Fruit fly (Drosophila melanogaster) Kc167 (cell line): ENCODE results near the gene CG32369.

ENCODE experiments used
- Myc ChIP-seq: fragments of >200 bp; optimal IDR thresholded peaks from 2 replicates; lab custom pipeline; 2017; ENCODE audit warnings: missing external identifiers
- Sin3A ChIP-seq: fragments of >200 bp; optimal IDR thresholded peaks from 2 replicates; lab custom pipeline; 2018; ENCODE audit warnings: missing external identifiers
- h ChIP-seq: fragments of >200 bp; optimal IDR thresholded peaks from 3 replicates; lab custom pipeline; 2018; ENCODE audit warnings: missing external identifiers
- insv ChIP-seq: fragments of >200 bp; optimal IDR thresholded peaks from 3 replicates; lab custom pipeline; 2018; ENCODE audit warnings: missing external identifiers
- psq ChIP-seq: fragments of >200 bp; optimal IDR thresholded peaks from 2 replicates; lab custom pipeline; 2017; ENCODE audit warnings: missing external identifiers
- ttk ChIP-seq: sonication (Bioruptor generic); optimal IDR thresholded peaks from 2 replicates; lab custom pipeline; 2017; ENCODE audit warnings: missing external identifiers

Gene CG32369

dm6 chr3L:7792249-7792648 is 17.4 kb downstream of the CG32369 start:
- TF ChIP-seq h (no peak), psq (lab: Kevin White, UChicago) (no peak), insv (no peak), Myc (lab: Kevin White, UChicago) (no peak), Sin3A (lab: Kevin White, UChicago) (no peak), ttk (lab: Kevin White, UChicago) (no peak)

dm6 chr3L:7790224-7790623 is 19.4 kb downstream of the CG32369 start:
- TF ChIP-seq psq (lab: Kevin White, UChicago), result no peak

- TF ChIP-seq Myc (lab: Kevin White, UChicago) (no peak), h (no peak), Sin3A (lab: Kevin White, UChicago) (no peak), insv (no peak), ttk (lab: Kevin White, UChicago) (no peak), psq (lab: Kevin White, UChicago) (no peak)
Measured at dm6 chr3L:7787788-7788406, 21.7 kb downstream of the CG32369 start.

- no peak for TF ChIP-seq Myc (lab: Kevin White, UChicago)
- no peak for TF ChIP-seq ttk (lab: Kevin White, UChicago)
- TF ChIP-seq Sin3A (lab: Kevin White, UChicago), result no peak
- TF ChIP-seq h, result no peak
Measured at dm6 chr3L:7786989-7787388, 22.6 kb downstream of the CG32369 start.

dm6 chr3L:7786263-7786662 is 23.4 kb downstream of the CG32369 start:
- TF ChIP-seq insv, result no peak
- TF ChIP-seq h, result no peak
- TF ChIP-seq Sin3A (lab: Kevin White, UChicago), result no peak
- TF ChIP-seq ttk (lab: Kevin White, UChicago), result no peak
- TF ChIP-seq psq (lab: Kevin White, UChicago), result no peak
- TF ChIP-seq Myc (lab: Kevin White, UChicago), result no peak

dm6 chr3L:7783383-7783782 is 26.2 kb downstream of the CG32369 start:
- TF ChIP-seq ttk (lab: Kevin White, UChicago) (no peak), psq (lab: Kevin White, UChicago) (no peak), Sin3A (lab: Kevin White, UChicago) (no peak), h (no peak), insv (no peak), Myc (lab: Kevin White, UChicago) (no peak)

dm6 chr3L:7782051-7782682 is 27.5 kb downstream of the CG32369 start:
- TF ChIP-seq psq (lab: Kevin White, UChicago) (no peak), Myc (lab: Kevin White, UChicago) (no peak), insv (no peak), Sin3A (lab: Kevin White, UChicago) (no peak), ttk (lab: Kevin White, UChicago) (no peak), h (no peak)

dm6 chr3L:7781353-7782050 is 28.1 kb downstream of the CG32369 start:
- TF ChIP-seq h, result no peak
- no peak for TF ChIP-seq insv
- TF ChIP-seq Sin3A (lab: Kevin White, UChicago), result no peak
- no peak for TF ChIP-seq psq (lab: Kevin White, UChicago)
- no peak for TF ChIP-seq Myc (lab: Kevin White, UChicago)
- no peak for TF ChIP-seq ttk (lab: Kevin White, UChicago)

dm6 chr3L:7775365-7775905 is 34.2 kb downstream of the CG32369 start, which contains the start of gene Clk:
Gene Clk (minus strand): TSS chr3L:7775603.
- TF ChIP-seq Sin3A (lab: Kevin White, UChicago), result no peak
- TF ChIP-seq psq (lab: Kevin White, UChicago), result no peak
- no peak for TF ChIP-seq insv
- no peak for TF ChIP-seq ttk (lab: Kevin White, UChicago)
- TF ChIP-seq Myc (lab: Kevin White, UChicago), result no peak
- TF ChIP-seq h, result no peak

dm6 chr3L:7774698-7775097 is 34.9 kb downstream of the CG32369 start:
- TF ChIP-seq Myc (lab: Kevin White, UChicago) (no peak), psq (lab: Kevin White, UChicago) (no peak), Sin3A (lab: Kevin White, UChicago) (no peak), h (no peak), insv (no peak), ttk (lab: Kevin White, UChicago) (no peak)

- TF ChIP-seq Sin3A (lab: Kevin White, UChicago) (no peak), Myc (lab: Kevin White, UChicago) (no peak), ttk (lab: Kevin White, UChicago) (no peak), psq (lab: Kevin White, UChicago) (no peak), insv (no peak), h (no peak)
Measured at dm6 chr3L:7773529-7773928, 36.1 kb downstream of the CG32369 start.

- TF ChIP-seq h, result no peak
- no peak for TF ChIP-seq ttk (lab: Kevin White, UChicago)
- no peak for TF ChIP-seq insv
- TF ChIP-seq psq (lab: Kevin White, UChicago), result no peak
- TF ChIP-seq Myc (lab: Kevin White, UChicago), result no peak
- no peak for TF ChIP-seq Sin3A (lab: Kevin White, UChicago)
Measured at dm6 chr3L:7772160-7772798, 37.3 kb downstream of the CG32369 start.
